Worm (Caenorhabditis elegans) whole organism, late embryonic: ENCODE data around the gene alh-9.

Experiments used
- T23F11.4 ChIP-seq: fragments of 200-800 bp; sonication (Bioruptor generic); optimal IDR thresholded peaks from 2 replicates; lab custom pipeline; 2018; ENCODE audit warnings: mild to moderate bottlenecking, missing genetic modification characterization, missing compliant biosample characterization
- ceh-22 ChIP-seq: sonication (generic microtip); optimal IDR thresholded peaks from 2 replicates; lab custom pipeline; 2017; ENCODE audit warnings: missing biosample characterization, missing genetic modification characterization
- ceh-24 ChIP-seq: sonication (generic microtip); optimal IDR thresholded peaks from 2 replicates; lab custom pipeline; 2016; ENCODE audit warnings: mild to moderate bottlenecking, missing genetic modification characterization, missing compliant biosample characterization
- ceh-30 ChIP-seq: fragments of 150-350 bp; optimal IDR thresholded peaks from 2 replicates; lab custom pipeline; 2014; ENCODE audit warnings: missing biosample characterization, missing genetic modification characterization
- che-1 ChIP-seq: sonication (generic microtip); optimal IDR thresholded peaks from 2 replicates; lab custom pipeline; 2016; ENCODE audit warnings: mild to moderate bottlenecking, missing genetic modification characterization, missing compliant biosample characterization
- pha-4 ChIP-seq: fragments of 150-350 bp; optimal IDR thresholded peaks from 2 replicates; lab custom pipeline; 2018; ENCODE audit warnings: missing biosample characterization, missing genetic modification reagents, missing genetic modification characterization

ce11 chrIII:5883517-5883916 is 27.7 kb downstream of the alh-9 start:
- no peak for TF ChIP-seq pha-4 (tag; lab: Kevin White, UChicago)
- TF ChIP-seq che-1 (tag; lab: Kevin White, UChicago), result no peak
- no peak for TF ChIP-seq ceh-30 (tag; lab: Kevin White, UChicago)
- no peak for TF ChIP-seq T23F11.4
- no peak for TF ChIP-seq ceh-22 (tag; lab: Kevin White, UChicago)
- TF ChIP-seq ceh-24 (tag; lab: Kevin White, UChicago), result no peak
